Fruit fly (Drosophila melanogaster) whole organism, pupa: ENCODE data around the gene cocoon.

ENCODE experiments used
- CG10348 ChIP-seq: fragments of 200-800 bp; sonication (Bioruptor generic); IDR thresholded peaks from 2 replicates; pipeline ENCODE4 v1.3.6; 2022; ENCODE audit warnings: missing biosample characterization, missing genetic modification characterization
- CG12605 ChIP-seq: fragments of 200-800 bp; sonication (Bioruptor generic); IDR thresholded peaks from 2 replicates; pipeline ENCODE4 v1.3.6; 2022; ENCODE audit warnings: missing biosample characterization, missing genetic modification characterization
- CG13204 ChIP-seq: fragments of 200-800 bp; sonication (Bioruptor generic); optimal IDR thresholded peaks from 2 replicates; lab custom pipeline; 2018; ENCODE audit warnings: missing biosample characterization, mild to moderate bottlenecking, missing genetic modification characterization, moderate library complexity
- CG14655 ChIP-seq: fragments of 200-800 bp; sonication (Bioruptor generic); optimal IDR thresholded peaks from 3 replicates; lab custom pipeline; 2017; ENCODE audit warnings: mild to moderate bottlenecking, missing biosample characterization, missing genetic modification reagents, missing genetic modification characterization
- CG15710 ChIP-seq: fragments of 200-800 bp; sonication (Bioruptor generic); optimal IDR thresholded peaks from 2 replicates; lab custom pipeline; 2018; ENCODE audit warnings: missing biosample characterization, mild to moderate bottlenecking, missing genetic modification characterization, moderate library complexity
- CG17806 ChIP-seq: fragments of 200-800 bp; sonication (Bioruptor generic); optimal IDR thresholded peaks from 2 replicates; lab custom pipeline; 2018; ENCODE audit warnings: missing biosample characterization, mild to moderate bottlenecking, missing genetic modification characterization, moderate library complexity
- CG32121 ChIP-seq: fragments of 200-800 bp; sonication (Bioruptor generic); IDR thresholded peaks from 2 replicates; pipeline ENCODE4 v1.3.6; 2022; ENCODE audit warnings: missing biosample characterization, missing genetic modification characterization
- CG34367 ChIP-seq: fragments of 200-800 bp; sonication (Bioruptor generic); optimal IDR thresholded peaks from 2 replicates; lab custom pipeline; 2018; ENCODE audit warnings: missing biosample characterization, mild to moderate bottlenecking, missing genetic modification characterization
- CG4496 ChIP-seq: fragments of 200-800 bp; sonication (Bioruptor generic); IDR thresholded peaks from 3 replicates; pipeline ENCODE4 v1.3.6; 2022; ENCODE audit warnings: missing biosample characterization, missing genetic modification characterization
- CG8159 ChIP-seq: fragments of 200-800 bp; sonication (Bioruptor generic); optimal IDR thresholded peaks from 3 replicates; lab custom pipeline; 2018; ENCODE audit warnings: missing biosample characterization, mild to moderate bottlenecking, missing genetic modification characterization, moderate library complexity
- CG8301 ChIP-seq: fragments of 200-800 bp; sonication (Bioruptor generic); optimal IDR thresholded peaks from 2 replicates; lab custom pipeline; 2018; ENCODE audit warnings: missing biosample characterization, mild to moderate bottlenecking, missing genetic modification characterization
- CG9948 ChIP-seq: fragments of 200-800 bp; sonication (Bioruptor generic); optimal IDR thresholded peaks from 2 replicates; lab custom pipeline; 2018; ENCODE audit warnings: missing biosample characterization, mild to moderate bottlenecking, missing genetic modification characterization, moderate library complexity
- D1 ChIP-seq: fragments of 200-800 bp; sonication (Bioruptor generic); optimal IDR thresholded peaks from 2 replicates; lab custom pipeline; 2018; ENCODE audit warnings: missing biosample characterization, mild to moderate bottlenecking, missing genetic modification characterization, moderate library complexity
- EcR ChIP-seq: fragments of 200-800 bp; sonication (Bioruptor generic); optimal IDR thresholded peaks from 3 replicates; lab custom pipeline; 2019; ENCODE audit warnings: missing biosample characterization, missing genetic modification characterization, mild to moderate bottlenecking, moderate library complexity, missing genetic modification reagents
- Ets98B ChIP-seq: fragments of 200-800 bp; sonication (Bioruptor generic); IDR thresholded peaks from 2 replicates; pipeline ENCODE4 v1.3.6; 2022; ENCODE audit warnings: missing biosample characterization, missing genetic modification characterization
- Pif1A ChIP-seq: fragments of 200-800 bp; sonication (Bioruptor generic); optimal IDR thresholded peaks from 3 replicates; lab custom pipeline; 2016; ENCODE audit warnings: missing biosample characterization, missing genetic modification characterization
- Pif1B ChIP-seq: fragments of 200-800 bp; sonication (Bioruptor generic); optimal IDR thresholded peaks from 3 replicates; lab custom pipeline; 2016; ENCODE audit warnings: missing biosample characterization, missing genetic modification characterization
- Snoo ChIP-seq: fragments of 200-800 bp; sonication (Bioruptor generic); optimal IDR thresholded peaks from 3 replicates; lab custom pipeline; 2017; ENCODE audit warnings: missing biosample characterization, mild to moderate bottlenecking, missing genetic modification characterization, inconsistent platforms
- fd96Ca ChIP-seq: fragments of 200-800 bp; sonication (Bioruptor generic); IDR thresholded peaks from 3 replicates; pipeline ENCODE4 v1.3.6; 2022; ENCODE audit warnings: missing biosample characterization, missing genetic modification characterization
- gl ChIP-seq: fragments of 200-800 bp; sonication (Bioruptor generic); optimal IDR thresholded peaks from 2 replicates; lab custom pipeline; 2018; ENCODE audit warnings: missing biosample characterization, mild to moderate bottlenecking, missing genetic modification characterization
- rn ChIP-seq: fragments of 200-800 bp; sonication (Bioruptor generic); IDR thresholded peaks from 2 replicates; pipeline ENCODE4 v1.3.6; 2022; ENCODE audit warnings: missing biosample characterization, missing genetic modification characterization

The cocoon gene

DNA sequence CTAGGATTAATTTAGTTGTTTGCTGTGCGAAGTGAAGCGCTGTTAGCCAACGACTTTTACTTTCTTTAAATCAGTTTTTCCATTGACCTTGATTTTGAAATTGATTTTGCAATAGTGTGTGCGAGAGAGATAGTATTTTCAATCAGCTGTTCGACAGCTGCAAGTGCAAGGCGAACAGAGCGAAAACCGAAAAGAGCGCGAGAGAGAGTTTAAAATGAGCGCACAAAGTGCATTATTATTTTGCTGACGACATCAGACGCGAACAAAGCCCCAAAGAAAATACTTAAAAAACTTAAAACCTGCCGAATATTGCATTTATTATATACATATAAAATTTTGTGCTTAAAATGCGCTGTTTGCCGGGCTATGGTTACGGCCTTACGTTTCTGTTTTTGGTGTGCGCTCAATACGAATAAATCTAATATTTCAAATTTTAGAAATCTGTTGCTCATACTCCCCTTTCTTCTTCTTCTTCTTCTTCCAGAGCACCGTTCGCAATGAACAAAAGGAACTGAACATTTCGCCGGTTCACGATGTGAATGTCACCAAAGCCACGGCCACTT, 37.9 kb upstream of the cocoon start:
- no peak for TF ChIP-seq Ets98B
- no peak for TF ChIP-seq CG8301 (tag; lab: Kevin White, UChicago)
- TF ChIP-seq CG9948 = no peak
- no peak for TF ChIP-seq CG32121
- TF ChIP-seq CG8159 = no peak
- TF ChIP-seq fd96Ca = no peak
- TF ChIP-seq gl = no peak
- peak; percentile 2 for TF ChIP-seq CG15710
- no peak for TF ChIP-seq Pif1A (GFP tag; lab: Kevin White, UChicago)
- TF ChIP-seq EcR (GFP tag; lab: Kevin White, UChicago) = peak; percentile 68
- no peak for TF ChIP-seq CG4496 (GFP tag; lab: Robert Waterston, UW)
- TF ChIP-seq CG12605 (GFP tag; lab: Robert Waterston, UW) = no peak
- TF ChIP-seq Pif1B (GFP tag; lab: Kevin White, UChicago) = peak; percentile 32

DNA sequence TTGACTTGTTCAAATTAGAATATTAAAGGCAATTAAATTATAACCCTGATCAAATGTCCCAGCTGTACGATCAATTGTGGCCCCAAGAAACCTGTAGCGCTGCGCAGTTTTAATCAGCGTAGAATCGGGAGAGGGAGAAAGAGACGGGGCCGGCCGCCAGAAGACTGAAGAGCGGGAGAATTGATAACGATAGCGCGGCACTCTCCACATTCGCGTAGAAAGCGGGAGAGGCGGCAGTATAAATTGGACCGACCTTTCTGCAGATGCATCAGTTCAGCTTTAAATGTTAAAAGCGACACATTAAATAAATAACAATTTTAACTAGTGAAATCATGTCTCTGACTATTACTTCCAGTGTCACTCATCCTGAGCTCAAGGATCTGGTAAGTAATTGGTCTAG, 36.9 kb upstream of the cocoon start, which contains the start of gene MsrA:
MsrA (plus strand) TSS at position 266 of the 400 bp plus-strand sequence.
- TF ChIP-seq CG8301 (tag; lab: Kevin White, UChicago) (no peak), CG34367 (tag; lab: Kevin White, UChicago) (no peak), CG17806 (tag; lab: Kevin White, UChicago) (no peak), rn (GFP tag; lab: Robert Waterston, UW) (no peak), CG12605 (GFP tag; lab: Robert Waterston, UW) (peak; percentile 30; the same call in 1 of the 2 replicates), gl (peak; percentile 18), EcR (GFP tag; lab: Kevin White, UChicago) (peak; percentile 1), CG14655 (GFP tag; lab: Kevin White, UChicago) (no peak), Snoo (tag; lab: Kevin White, UChicago) (no peak), Pif1B (GFP tag; lab: Kevin White, UChicago) (peak; percentile 15), Pif1A (GFP tag; lab: Kevin White, UChicago) (peak; percentile 9)

DNA sequence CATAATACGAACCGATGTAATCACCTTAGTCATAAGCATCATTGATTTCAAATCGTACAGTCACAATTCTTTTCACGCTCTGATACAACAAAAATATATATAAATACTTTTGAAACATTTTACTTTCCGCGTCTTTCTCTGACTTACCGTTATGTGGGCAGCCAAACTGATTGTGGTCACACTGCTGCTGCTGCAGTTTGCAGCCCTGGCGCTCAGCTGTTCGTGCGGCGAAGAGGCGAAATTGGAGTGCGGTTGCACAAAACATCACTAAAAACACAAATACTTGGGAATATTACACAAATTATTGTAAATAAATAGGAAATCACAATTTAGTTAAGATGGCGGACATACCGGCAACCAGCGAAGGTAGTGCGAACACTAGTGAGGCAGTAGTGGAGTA, 35.5 kb upstream of the cocoon start, which contains the start of the genes gdl and gdl-ORF39:
gdl (plus strand) TSS at position 48 of the 400 bp plus-strand sequence.
gdl-ORF39 (plus strand) TSS at position 48 of the 400 bp plus-strand sequence.
- no peak for TF ChIP-seq Ets98B
- no peak for TF ChIP-seq CG10348
- TF ChIP-seq CG13204 (GFP tag; lab: Kevin White, UChicago) = no peak
- no peak for TF ChIP-seq CG34367 (tag; lab: Kevin White, UChicago)
- no peak for TF ChIP-seq fd96Ca
- no peak for TF ChIP-seq CG9948

DNA sequence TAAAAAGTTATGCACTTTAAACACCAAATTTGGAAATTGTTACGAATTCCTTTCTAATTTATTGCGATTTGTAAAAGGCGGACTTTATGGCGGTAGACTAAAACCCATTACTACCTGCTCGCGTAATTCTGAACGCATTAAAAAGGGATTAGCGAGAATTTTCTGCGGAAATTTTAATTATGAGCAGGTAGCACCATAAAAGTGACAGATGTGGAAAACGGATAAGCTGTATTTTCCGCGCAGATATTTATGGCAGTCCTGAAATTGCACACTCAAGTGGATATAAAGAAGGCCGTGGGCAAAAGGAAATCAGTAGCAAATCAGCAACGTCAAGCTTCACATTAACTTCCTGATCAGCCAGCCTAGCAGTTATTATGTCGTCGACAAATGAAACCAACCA, 34.8 kb upstream of the cocoon start, which contains the start of gene Z600:
Z600 (plus strand) TSS at position 312 of the 400 bp plus-strand sequence.
- TF ChIP-seq Snoo (tag; lab: Kevin White, UChicago) = no peak
- no peak for TF ChIP-seq CG15710
- no peak for TF ChIP-seq CG34367 (tag; lab: Kevin White, UChicago)
- TF ChIP-seq gl = no peak
- no peak for TF ChIP-seq CG13204 (GFP tag; lab: Kevin White, UChicago)
- no peak for TF ChIP-seq Pif1B (GFP tag; lab: Kevin White, UChicago)
- TF ChIP-seq CG10348 = no peak
- no peak for TF ChIP-seq D1
- no peak for TF ChIP-seq CG17806 (tag; lab: Kevin White, UChicago)
- TF ChIP-seq fd96Ca = no peak
- TF ChIP-seq CG4496 (GFP tag; lab: Robert Waterston, UW) = no peak
- TF ChIP-seq CG14655 (GFP tag; lab: Kevin White, UChicago) = no peak
- TF ChIP-seq CG9948 = no peak
- no peak for TF ChIP-seq CG8159
- TF ChIP-seq CG12605 (GFP tag; lab: Robert Waterston, UW) = no peak
- no peak for TF ChIP-seq Ets98B
- no peak for TF ChIP-seq CG32121
- no peak for TF ChIP-seq CG8301 (tag; lab: Kevin White, UChicago)
- TF ChIP-seq, all 21 proteins: peak for 0

DNA sequence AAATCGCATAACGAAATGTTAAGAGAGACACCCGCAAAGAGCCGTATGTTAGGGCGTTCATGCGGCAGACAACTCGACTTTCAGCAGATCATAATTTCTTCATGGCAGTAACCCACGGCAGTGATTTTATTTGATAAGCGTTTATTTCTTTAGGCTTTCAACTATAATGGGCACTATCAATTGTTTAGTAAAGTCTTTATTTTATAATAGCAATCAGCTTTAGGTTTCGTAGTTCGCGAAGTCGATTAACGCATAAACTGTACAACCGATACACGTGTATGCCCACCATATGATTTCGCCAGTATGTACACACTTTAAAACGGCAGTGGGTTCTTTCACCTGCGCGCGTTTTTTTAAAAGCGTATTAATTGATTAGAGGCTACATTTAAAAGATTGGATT, 34.3 kb upstream of the cocoon start, which contains the start of gene CG7841:
CG7841 (minus strand) TSS at position 20 of the 400 bp plus-strand sequence.
- TF ChIP-seq CG8301 (tag; lab: Kevin White, UChicago) = peak; percentile 98
- peak; percentile 92 for TF ChIP-seq EcR (GFP tag; lab: Kevin White, UChicago)
- peak; percentile 98 for TF ChIP-seq CG34367 (tag; lab: Kevin White, UChicago)
- peak; percentile 96 for TF ChIP-seq CG9948
- TF ChIP-seq CG13204 (GFP tag; lab: Kevin White, UChicago) = peak; percentile 95
- peak; percentile 98 for TF ChIP-seq CG4496 (GFP tag; lab: Robert Waterston, UW)
- TF ChIP-seq fd96Ca = no peak; the same call in 2 of the 3 replicates
- no peak; the same call in 1 of the 2 replicates for TF ChIP-seq rn (GFP tag; lab: Robert Waterston, UW)
- TF ChIP-seq CG14655 (GFP tag; lab: Kevin White, UChicago) = peak; percentile 97
- peak; percentile 98 for TF ChIP-seq gl
- TF ChIP-seq D1 = peak; percentile 97
- TF ChIP-seq CG12605 (GFP tag; lab: Robert Waterston, UW) = peak; percentile 97
- peak; percentile 99 for TF ChIP-seq Pif1A (GFP tag; lab: Kevin White, UChicago)
- peak; percentile 99 for TF ChIP-seq Pif1B (GFP tag; lab: Kevin White, UChicago)
- peak; percentile 98 for TF ChIP-seq CG15710
- no peak for TF ChIP-seq CG10348
- peak; percentile 98 for TF ChIP-seq Ets98B
- peak; percentile 98 for TF ChIP-seq CG17806 (tag; lab: Kevin White, UChicago)
- peak; percentile 99 for TF ChIP-seq Snoo (tag; lab: Kevin White, UChicago)
- TF ChIP-seq CG8159 = peak; percentile 98
- peak; percentile 97 for TF ChIP-seq CG32121
